Fruit fly (Drosophila melanogaster) whole organism, larva: Measurements from ENCODE around the gene Mhc.

Source experiments
- noc ChIP-seq: fragments of 200-800 bp; sonication (Bioruptor generic); optimal IDR thresholded peaks from 3 replicates; lab custom pipeline; 2019; ENCODE audit warnings: missing biosample characterization, mild to moderate bottlenecking, missing genetic modification characterization, moderate library complexity

The Mhc gene

DNA sequence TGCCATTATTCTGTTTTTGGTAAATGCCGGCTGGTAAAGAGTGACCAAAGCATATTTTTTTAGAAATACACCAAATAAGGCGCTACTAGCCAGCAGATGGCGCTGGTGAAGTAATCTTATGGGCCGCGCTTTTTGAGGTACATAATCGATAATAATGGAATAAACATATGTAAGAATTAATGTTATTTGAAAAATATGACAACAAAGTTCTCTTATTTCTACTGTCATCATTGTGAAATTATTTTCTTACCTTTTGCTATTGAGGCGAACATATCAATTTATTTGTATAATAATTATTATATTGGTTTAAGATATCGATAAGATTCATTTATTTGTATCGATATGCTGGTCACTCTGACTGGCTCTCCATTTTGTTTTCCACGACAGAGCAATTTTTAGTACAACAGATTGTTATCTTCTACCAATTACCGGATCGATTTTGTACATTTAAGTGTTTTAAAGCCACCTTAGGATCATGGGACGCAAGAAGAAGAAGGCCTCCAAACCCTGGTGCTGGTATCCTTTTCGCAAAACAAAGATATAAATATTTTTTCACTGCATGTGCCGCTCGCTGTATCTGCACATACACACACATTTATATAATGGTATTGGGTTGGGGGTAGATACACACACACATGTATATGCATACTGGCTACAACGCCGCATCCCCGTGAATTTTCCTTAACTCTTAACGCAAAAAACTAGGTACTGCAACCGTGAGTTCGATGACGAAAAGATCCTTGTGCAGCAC is 23.1 kb upstream of the Mhc start, which contains the start of the genes LSm7 and BuGZ:
LSm7 (minus strand) TSS at position 46 of the 751 bp plus-strand sequence.
BuGZ (plus strand) TSS at position 351 of the 751 bp plus-strand sequence.
- TF ChIP-seq noc, result no peak

DNA sequence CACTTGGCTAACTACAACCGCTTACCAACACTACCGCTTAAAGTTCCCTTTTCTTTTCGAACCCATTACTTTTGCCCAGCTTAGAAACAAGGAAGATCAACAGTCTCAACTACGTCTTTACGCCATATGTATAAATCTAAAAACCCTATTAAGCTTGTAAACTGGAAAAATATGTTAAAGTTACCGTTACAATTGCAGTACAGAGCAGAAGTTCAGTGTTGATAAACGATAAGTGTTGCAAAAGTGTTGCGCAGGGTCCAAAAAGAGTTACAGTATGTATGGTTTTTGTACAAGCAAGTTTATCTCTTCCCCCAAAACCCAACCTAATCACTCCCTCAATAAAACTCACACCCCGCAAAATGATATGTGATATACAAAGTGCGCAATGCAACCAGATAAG is 19.2 kb upstream of the Mhc start:
- no peak for TF ChIP-seq noc

DNA sequence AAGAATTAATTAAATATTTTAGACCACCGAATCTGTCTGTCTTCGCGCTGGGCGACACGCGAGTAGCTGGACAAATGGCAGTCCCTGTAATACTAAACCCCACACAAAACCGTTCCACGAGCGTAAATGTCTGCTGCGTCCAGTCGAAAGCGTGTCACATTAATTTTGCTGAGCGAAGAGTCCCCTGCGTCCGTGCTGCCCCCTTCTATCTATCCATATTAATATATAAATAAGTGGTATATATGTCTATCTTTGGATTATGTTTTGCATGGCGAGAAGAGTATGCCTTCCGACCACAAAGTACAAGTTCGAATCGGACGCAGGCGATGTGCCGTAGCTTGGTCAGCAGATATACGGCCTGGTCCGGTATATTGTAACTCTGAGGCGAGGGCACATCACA is 14.0 kb upstream of the Mhc start:
- no peak for TF ChIP-seq noc

DNA sequence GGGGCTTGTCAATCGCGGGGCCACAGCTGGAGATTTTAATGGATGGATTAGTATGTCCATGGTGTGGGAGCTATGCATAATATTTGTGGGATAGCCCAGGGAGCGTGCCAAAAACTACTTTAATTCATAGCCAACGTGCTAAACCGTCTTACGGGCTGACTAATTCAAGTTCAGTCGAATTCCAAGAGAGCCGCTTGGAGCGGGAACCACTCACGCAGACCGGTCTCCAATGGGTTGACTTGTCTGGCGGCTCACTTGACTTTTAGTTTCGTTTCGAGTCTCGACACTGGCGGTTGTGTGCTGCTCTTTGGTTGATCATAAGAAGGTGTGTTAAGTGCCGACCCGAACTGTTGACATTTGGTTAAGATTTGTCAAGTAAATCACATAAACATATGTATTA is 12.3 kb upstream of the Mhc start, which contains the start of gene yellow-b:
yellow-b (plus strand) TSS at position 263 of the 400 bp plus-strand sequence.
- no peak for TF ChIP-seq noc

DNA sequence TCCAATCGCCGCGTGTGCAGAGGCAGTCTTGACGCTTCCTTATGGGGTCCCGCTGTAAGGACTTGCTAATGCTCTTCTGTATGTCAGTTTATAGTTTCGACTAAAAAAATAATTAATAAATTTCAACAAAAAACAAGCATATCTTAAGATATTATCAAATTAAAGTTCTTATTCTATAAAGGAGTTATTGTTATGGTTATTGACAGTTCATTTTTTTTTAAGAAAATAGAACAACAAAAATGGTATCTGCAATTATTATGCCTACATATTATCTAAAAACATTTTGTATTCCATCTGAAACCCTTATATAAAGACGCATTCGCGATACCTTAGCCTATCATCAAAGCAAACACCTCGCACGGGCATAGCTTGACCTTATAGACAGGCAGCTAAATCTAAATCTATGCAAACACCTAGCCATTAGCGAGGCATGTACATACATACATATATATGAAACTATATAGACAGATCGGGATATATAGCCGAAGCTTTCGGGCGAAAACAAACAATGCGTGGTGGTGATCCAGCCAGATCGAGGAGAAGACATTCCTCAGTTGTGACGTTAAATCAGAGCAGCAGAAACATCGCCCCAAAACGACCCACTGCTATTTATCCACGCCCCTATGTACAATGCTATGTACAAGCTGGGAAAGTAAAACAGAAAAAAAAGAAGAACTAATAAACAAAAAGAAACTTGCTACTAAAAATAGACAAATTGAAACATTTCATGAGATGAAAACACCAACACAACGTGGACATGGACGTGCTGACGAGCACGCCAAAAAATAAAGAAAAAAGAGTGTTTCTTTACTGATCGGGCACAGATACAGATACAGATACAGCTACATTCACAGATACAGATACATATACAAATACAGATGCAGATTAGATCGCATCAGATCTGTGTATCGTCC is 5.6 kb upstream of the Mhc start, which contains the start of gene ppk17:
ppk17 (minus strand) TSS at position 51 of the 914 bp plus-strand sequence.
- no peak for TF ChIP-seq noc

DNA sequence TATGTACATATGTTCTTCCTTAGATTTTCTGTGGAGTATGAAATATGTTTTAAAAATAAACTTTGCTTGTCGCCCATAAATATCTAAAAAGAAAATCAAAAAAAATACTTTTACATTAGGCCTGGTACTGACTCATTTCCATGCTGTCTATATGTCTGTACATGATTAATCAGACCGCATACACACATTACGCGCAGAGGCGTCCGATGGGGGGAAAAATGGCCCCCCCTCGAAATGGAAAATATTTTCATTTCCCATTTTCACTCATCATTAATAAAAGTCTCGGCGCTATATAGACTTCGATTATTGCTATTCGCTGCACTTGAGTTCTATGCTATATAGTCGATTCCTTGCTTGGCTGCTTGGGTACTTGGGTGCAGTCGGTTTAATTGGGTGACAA is 4.5 kb upstream of the Mhc start:
- no peak for TF ChIP-seq noc

DNA sequence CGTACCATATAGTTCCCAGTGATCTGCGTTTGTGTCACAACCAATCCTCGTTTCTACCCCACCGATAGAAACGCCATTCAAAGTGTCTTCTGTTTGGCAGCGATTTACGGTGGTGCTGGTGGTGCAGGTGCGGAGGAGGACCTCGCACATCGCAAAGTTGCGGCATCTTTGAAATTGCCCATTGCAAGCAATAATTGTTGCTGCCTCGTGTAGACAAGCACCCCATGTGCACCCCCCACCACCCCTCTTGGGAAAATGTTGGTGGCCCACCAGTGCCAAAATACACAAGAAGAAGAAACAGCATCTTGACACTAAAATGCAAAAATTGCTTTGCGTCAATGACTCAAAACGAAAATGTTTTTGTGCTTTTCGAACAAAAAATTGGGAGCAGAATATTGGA is 1.9 kb upstream of the Mhc start:
- no peak for TF ChIP-seq noc

DNA sequence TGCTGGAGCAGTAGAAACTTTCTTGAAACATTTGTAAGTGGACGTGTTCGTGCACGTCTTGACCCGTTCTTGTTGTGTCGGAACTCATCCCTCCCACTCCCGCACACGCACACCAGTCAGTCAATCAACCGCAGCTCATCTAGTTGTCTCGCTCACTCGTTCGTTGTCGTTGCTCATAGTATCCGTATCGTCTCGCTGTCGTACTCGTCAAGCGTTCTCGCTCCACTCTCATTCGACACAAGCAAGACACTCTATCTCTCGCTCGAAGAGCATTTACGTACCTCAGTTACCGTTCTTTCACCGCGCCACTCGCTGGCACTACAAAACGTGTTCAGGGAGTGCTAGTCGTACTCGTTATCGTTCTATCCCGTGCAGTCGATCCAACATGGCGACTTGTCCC is 21.2 kb downstream of the Mhc start:
- no peak for TF ChIP-seq noc

DNA sequence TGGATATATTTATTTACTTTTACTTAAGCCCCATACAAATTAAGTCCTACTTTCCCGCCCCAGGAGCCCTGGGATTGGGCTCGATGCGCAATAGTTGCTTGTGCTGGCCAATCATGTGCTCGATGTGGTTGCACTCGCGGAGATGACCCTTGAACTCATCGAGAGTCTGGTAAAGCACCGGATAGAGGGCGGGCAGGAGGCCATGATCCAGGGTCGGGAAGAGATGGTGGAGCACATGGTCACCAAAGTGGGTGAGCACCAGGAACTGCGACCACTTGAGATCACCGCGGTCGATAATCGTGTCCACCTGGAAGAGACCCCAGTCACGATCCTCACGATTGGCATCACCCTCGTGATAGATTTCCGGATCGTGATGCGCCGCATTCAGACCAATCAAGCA is 22.5 kb downstream of the Mhc start:
- TF ChIP-seq noc, result no peak

DNA sequence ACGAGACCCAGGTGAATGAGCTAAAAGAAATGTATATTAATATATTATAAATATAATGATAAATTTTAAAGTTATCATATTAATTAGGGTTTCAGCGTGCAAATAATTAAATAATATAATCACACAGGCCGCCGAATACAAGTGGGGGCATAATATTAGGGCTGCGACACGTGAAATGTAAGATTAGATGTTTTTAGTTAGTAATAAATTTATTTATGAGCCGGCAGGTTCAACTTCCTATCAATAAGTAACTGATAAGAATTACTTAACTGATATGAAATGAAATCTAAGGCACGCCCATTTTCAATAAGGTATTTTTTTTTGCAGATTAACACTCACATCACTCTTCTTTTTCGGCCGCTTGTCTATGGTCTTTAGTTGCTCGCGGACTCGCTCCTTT is 23.5 kb downstream of the Mhc start:
- no peak for TF ChIP-seq noc

DNA sequence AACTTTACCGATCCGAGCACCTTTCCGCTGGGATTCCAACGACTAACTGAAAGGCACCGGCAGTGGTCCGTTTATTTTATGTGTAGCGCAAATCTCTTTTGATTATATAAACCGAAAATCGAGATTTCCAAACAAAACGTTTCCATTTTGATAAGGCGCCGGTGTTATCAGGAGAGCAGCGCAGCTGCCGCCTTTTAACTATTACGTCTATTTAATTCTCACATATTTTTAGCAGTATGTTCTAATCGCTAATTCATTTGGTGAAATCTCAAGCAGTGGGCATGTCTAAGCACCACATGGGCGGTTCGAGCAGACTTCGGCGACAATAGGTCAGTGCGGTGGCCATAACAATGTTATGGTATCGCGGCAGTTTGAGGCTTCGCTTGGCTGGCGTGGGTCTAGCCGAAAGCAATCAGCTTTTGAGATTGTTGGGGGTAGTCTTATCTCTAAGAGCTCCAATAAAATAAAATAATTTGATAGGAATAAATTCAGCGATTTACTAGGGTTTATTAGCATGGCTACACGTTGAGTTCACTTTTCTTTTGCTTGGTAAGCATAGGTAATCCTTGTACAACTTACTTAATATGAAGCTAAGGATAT is 24.4 kb downstream of the Mhc start, which contains the start of gene Cyt-b5-r:
Cyt-b5-r (minus strand) TSS at position 51 of the 600 bp plus-strand sequence.
- TF ChIP-seq noc, result peak; percentile 16

DNA sequence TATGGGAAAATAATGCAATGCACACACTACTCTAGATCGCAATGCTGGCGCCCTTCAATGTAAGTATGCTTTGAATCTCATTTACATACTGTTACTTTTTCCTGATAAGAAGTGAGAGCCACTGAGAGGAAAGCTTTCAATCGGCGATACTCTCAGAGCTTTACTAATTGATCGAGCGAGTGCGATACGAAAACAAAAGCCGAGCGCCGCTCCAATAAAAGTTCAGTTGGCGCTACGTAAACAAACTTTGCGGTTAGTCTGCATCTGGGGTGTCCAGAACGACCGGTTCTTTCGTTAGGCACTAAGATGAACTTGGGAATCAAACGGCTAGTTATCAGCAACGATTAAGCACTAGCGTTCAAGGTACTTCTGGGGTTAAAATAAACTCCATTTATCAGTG is 25.0 kb downstream of the Mhc start, which contains the start of gene CG17928:
CG17928 (plus strand) TSS at position 224 of the 400 bp plus-strand sequence.
- no peak for TF ChIP-seq noc

DNA sequence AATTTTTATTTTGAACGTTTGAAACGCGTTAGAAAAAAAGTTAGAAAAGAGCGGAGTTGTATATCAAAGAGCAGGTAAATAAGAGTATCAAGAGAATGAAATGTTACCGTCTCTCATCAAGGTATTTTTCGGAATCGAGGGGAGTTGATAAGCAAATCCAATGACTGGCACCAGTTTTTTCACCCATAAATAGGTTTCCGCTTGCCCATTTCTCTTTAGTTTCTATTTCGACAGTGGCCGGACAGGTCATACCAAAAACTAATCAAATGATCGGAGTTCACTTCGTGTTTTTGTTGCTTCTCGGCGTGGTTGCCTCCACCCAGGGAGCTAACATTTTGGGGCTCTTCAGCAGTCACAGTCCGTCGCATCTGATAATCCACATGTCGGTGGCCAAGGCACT is 27.6 kb downstream of the Mhc start, which contains the start of gene Ugt37C2:
Ugt37C2 (plus strand) TSS at position 242 of the 400 bp plus-strand sequence.
- TF ChIP-seq noc, result no peak

DNA sequence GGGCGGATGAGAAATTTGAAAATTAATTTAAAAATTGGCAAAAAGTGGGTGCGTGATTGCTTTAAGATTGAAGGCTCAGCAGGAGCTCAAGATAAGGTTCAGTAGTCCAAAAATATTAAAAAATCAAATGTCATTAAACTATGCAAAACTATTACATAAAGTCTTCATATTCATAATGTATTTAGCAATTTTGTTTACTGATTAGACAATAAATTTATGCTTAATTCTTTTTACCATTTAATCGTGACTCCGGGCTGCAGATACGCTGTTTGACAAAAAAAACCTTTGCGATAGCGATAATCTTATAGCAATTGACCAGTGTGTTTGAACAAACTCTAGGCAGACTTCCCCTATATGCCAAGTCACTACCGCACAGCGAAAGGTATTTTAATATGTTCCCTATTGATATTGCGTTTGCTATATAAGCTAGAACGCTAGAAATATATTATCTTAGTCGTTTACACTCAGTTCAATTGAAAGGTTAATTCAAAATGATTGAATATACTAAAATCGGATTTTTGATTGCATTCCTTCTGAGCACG is 29.8 kb downstream of the Mhc start, which contains the start of gene Ugt37E1:
Ugt37E1 (plus strand) TSS at position 492 of the 542 bp plus-strand sequence.
- TF ChIP-seq noc, result no peak

DNA sequence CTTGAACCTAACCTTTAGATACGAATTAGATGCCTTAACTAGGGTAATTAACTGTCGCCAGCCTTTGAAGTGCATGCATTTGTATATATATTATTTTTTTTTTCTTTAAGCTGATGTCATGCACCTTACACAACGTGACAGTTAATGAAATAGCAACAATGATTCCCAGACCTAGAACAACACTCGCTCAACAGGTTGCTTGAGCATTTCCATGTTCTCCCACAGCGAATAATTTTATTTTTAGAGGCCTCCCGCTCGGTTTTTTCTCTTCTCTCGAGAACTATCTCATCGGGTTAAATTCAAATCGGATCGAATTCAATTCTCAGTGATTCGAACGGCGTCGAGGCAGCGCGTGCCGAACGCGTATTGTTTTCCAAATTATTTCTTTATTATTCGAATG is 32.3 kb downstream of the Mhc start, which contains the start of gene Ugt37D1:
Ugt37D1 (plus strand) TSS at position 321 of the 400 bp plus-strand sequence.
- peak; percentile 25 for TF ChIP-seq noc

DNA sequence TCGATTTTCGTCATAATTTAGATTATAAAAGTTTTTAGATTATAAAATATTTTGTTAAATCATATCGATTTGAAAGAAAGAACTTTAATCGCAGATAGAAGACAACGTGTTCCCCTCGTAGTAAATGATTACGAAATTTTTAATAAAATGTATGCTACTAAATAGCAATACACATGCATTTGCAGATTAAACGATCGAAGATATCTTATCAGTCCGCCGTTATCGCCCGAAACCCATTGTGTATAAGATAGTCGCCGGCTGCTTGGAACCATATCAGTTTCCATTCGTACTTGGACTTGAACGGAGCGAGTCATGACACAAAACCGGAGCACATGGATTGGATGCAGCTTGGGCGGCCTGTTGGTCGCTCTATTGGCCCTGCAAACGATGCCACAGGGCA is 33.1 kb downstream of the Mhc start:
- TF ChIP-seq noc, result no peak
